Worm (Caenorhabditis elegans): ENCODE results near the gene clec-166.

The clec-166 gene

DNA sequence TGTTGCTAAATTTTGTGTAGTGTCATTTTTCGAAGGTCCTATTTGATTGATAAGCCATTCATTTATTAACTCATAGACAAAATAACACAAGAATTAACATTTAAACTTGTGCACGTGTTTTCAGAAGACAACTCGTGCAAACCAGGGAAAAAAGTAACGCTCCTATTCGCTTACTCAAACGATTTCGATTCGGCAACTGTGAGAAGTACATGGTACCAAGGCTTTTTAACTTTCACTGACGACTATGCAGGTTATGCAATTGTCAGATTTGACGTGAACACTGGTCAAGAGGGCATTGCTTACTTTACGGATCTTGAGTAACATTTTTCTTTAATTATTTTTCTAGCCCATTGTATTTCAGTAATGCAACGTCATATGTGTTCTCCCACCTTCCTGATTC lies 10.8 kb upstream of the clec-166 start:
- TF ChIP-seq zag-1 (tag; optimal IDR thresholded peaks at IDR 0.05): no peak
- no peak for TF ChIP-seq zip-4 (GFP tag; optimal IDR thresholded peaks at IDR 0.05)
- TF ChIP-seq sup-37 (GFP tag; optimal IDR thresholded peaks at IDR 0.05): no peak
- TF ChIP-seq unc-86 (tag; optimal IDR thresholded peaks at IDR 0.05): no peak
- no peak for TF ChIP-seq ztf-4 (tag; optimal IDR thresholded peaks at IDR 0.05)
- TF ChIP-seq elt-3 (tag; optimal IDR thresholded peaks at IDR 0.05): no peak
- TF ChIP-seq fkh-8 (tag; optimal IDR thresholded peaks at IDR 0.05): no peak
- no peak for TF ChIP-seq mef-2 (tag; optimal IDR thresholded peaks at IDR 0.05)
- no peak for TF ChIP-seq fkh-10 (GFP tag; optimal IDR thresholded peaks at IDR 0.05)
- TF ChIP-seq pax-3 (tag; optimal IDR thresholded peaks at IDR 0.05): no peak
- no peak for TF ChIP-seq hpl-2 (GFP tag; optimal IDR thresholded peaks at IDR 0.05)
- TF ChIP-seq ces-1 (GFP tag; optimal IDR thresholded peaks at IDR 0.05): no peak
- TF ChIP-seq nhr-77 (tag; optimal IDR thresholded peaks at IDR 0.05): no peak

- TF ChIP-seq efl-1 (optimal IDR thresholded peaks at IDR 0.05) (no peak), efl-1 (GFP tag; optimal IDR thresholded peaks at IDR 0.05 in 1 of 2) (peak in 1 of 2 experiments; percentile 48), nhr-11 (tag; optimal IDR thresholded peaks at IDR 0.05) (no peak)
Observed at ce11 chrIV:1261024-1261423, 9.9 kb upstream of the clec-166 start, which contains the start of gene clec-169. Gene clec-169 (plus strand): TSS chrIV:1261324.

DNA sequence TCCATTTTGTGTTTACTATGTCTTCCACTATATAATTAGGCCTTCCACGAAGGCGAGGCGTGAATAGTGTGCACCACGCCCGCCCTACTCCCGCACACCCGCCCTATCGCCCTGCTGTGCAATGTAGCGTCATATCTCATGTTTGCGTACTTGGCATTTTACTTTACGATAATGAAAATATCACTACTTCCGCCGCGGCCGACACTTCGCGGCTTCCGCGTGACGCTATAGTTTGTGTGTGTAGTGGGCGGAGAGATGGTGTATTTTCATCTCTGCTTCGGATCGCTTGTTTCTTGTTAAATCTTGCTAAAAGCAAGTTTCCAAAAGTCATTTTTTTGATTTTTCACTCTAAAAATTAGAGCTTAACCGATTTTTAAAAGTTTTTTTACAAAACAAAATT lies 9.3 kb upstream of the clec-166 start:
- TF ChIP-seq unc-30 (tag; optimal IDR thresholded peaks at IDR 0.05): no peak
- TF ChIP-seq elt-2 (tag; optimal IDR thresholded peaks at IDR 0.05): peak; percentile 37
- TF ChIP-seq efl-3 (GFP tag; optimal IDR thresholded peaks at IDR 0.05): no peak
- no peak for TF ChIP-seq efl-1 (optimal IDR thresholded peaks at IDR 0.05)
- TF ChIP-seq efl-1 (GFP tag; optimal IDR thresholded peaks at IDR 0.05 in 1 of 2): peak in 1 of 2 experiments; percentile 27
- no peak for TF ChIP-seq Y116A8C.19 (tag; optimal IDR thresholded peaks at IDR 0.05; ENCODE audit: borderline replicate concordance)
- no peak for TF ChIP-seq ceh-90 (tag; optimal IDR thresholded peaks at IDR 0.05)
- no peak for TF ChIP-seq vab-15 (tag; optimal IDR thresholded peaks at IDR 0.05)
- TF ChIP-seq tlp-1 (tag; optimal IDR thresholded peaks at IDR 0.05): no peak
- TF ChIP-seq snpc-4 (tag; optimal IDR thresholded peaks at IDR 0.05): peak; percentile 53
- no peak for TF ChIP-seq lin-35 (GFP tag; optimal IDR thresholded peaks at IDR 0.05)
- TF ChIP-seq grh-1 (GFP tag; IDR thresholded peaks at IDR 0.05): no peak

DNA sequence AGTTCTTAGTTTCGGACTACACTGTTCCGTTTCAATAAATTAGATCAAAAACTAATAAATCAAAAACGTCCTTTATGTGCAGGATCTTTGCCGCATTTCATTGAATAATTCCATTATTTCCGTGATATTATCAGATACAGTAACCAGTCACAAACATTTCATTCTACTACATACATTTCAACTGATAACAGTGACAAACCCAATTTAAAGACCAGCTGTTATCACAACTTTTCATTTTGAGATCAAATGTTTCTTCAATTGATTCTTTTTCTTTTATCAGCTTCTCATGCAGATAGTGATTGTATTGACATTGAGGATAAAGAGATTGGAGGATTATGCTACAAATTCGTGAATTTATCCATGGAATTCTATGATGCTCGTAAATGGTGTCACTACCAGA lies 5.6 kb upstream of the clec-166 start, which contains the start of gene clec-168:
TSS of gene clec-168 (plus strand) at position 247 of the 400 bp plus-strand sequence.
- TF ChIP-seq egl-13 (tag; optimal IDR thresholded peaks at IDR 0.05) (no peak), C34B4.2 (tag; optimal IDR thresholded peaks at IDR 0.05) (no peak), elt-2 (tag; optimal IDR thresholded peaks at IDR 0.05) (peak; percentile 78), jun-1 (tag; optimal IDR thresholded peaks at IDR 0.05) (peak; percentile 11), fos-1 (tag; optimal IDR thresholded peaks at IDR 0.05) (no peak)

ce11 chrIV:1255632-1256031 lies 4.5 kb upstream of the clec-166 start, which contains the start of gene clec-167:
Gene clec-167 (minus strand): TSS chrIV:1255732.
- TF ChIP-seq lin-35 (GFP tag; optimal IDR thresholded peaks at IDR 0.05): no peak
- TF ChIP-seq ets-5 (GFP tag; IDR thresholded peaks at IDR 0.05): no peak
- no peak for TF ChIP-seq nhr-77 (tag; optimal IDR thresholded peaks at IDR 0.05)
- no peak for TF ChIP-seq mef-2 (tag; optimal IDR thresholded peaks at IDR 0.05)
- no peak for TF ChIP-seq lir-3 (tag; optimal IDR thresholded peaks at IDR 0.05; ENCODE audit: poor library complexity)
- no peak for TF ChIP-seq hpl-2 (GFP tag; optimal IDR thresholded peaks at IDR 0.05)
- TF ChIP-seq hlh-4 (tag; optimal IDR thresholded peaks at IDR 0.05): no peak
- no peak for TF ChIP-seq alr-1 (tag; optimal IDR thresholded peaks at IDR 0.05; ENCODE audit: borderline replicate concordance)
- TF ChIP-seq sup-37 (GFP tag; optimal IDR thresholded peaks at IDR 0.05): no peak
- no peak for TF ChIP-seq lin-15B (tag; optimal IDR thresholded peaks at IDR 0.05)
- TF ChIP-seq nhr-237 (tag; optimal IDR thresholded peaks at IDR 0.05): no peak
- TF ChIP-seq fos-1 (tag; optimal IDR thresholded peaks at IDR 0.05): no peak
- no peak for TF ChIP-seq jun-1 (tag; optimal IDR thresholded peaks at IDR 0.05)
